Fruit fly (Drosophila melanogaster) whole organism, wandering third instar larva: ENCODE results near the gene CG31784.

Experiments used
- Abd-B ChIP-seq: fragments of >200 bp; optimal IDR thresholded peaks from 2 replicates; lab custom pipeline; 2017; ENCODE audit warnings: missing biosample characterization, missing genetic modification characterization
- CG9705 ChIP-seq: fragments of 200-800 bp; sonication (Bioruptor generic); optimal IDR thresholded peaks from 2 replicates; lab custom pipeline; 2018; ENCODE audit warnings: missing biosample characterization, mild to moderate bottlenecking, missing genetic modification characterization
- Dif ChIP-seq: fragments of 200-275, 200-300 bp; sonication (Bioruptor generic); optimal IDR thresholded peaks from 2 replicates; lab custom pipeline; 2018; ENCODE audit warnings: missing biosample characterization, missing genetic modification characterization; ENCODE audit not compliant: partially characterized antibody
- Hnf4 ChIP-seq: fragments of 200-800 bp; sonication (Bioruptor generic); optimal IDR thresholded peaks from 2 replicates; lab custom pipeline; 2016; ENCODE audit warnings: missing biosample characterization, mild to moderate bottlenecking, missing genetic modification characterization
- N ChIP-seq: fragments of >200 bp; optimal IDR thresholded peaks from 2 replicates; lab custom pipeline; 2018; ENCODE audit warnings: missing biosample characterization, missing external identifiers, missing genetic modification characterization
- Rel ChIP-seq, 2 experiments: fragments of 200-800 bp; sonication (Bioruptor generic) in 1 of 2; optimal IDR thresholded peaks; 2 replicates in 1 of 2; 3 replicates in 1 of 2; lab custom pipeline; 2016 to 2019; ENCODE audit warnings: mild to moderate bottlenecking in 2 of 2, missing biosample characterization in 2 of 2, missing genetic modification characterization in 2 of 2, moderate library complexity in 1 of 2
- Sp1 ChIP-seq: fragments of 200-800 bp; sonication (Bioruptor generic); optimal IDR thresholded peaks from 3 replicates; lab custom pipeline; 2019; ENCODE audit warnings: missing biosample characterization, mild to moderate bottlenecking, missing genetic modification characterization, moderate library complexity
- br ChIP-seq: fragments of 200-800 bp; sonication (Bioruptor generic); optimal IDR thresholded peaks from 2 replicates; lab custom pipeline; 2016; ENCODE audit warnings: missing biosample characterization, missing genetic modification characterization
- brk ChIP-seq: fragments of 200-800 bp; sonication (Bioruptor generic); optimal IDR thresholded peaks from 2 replicates; lab custom pipeline; 2016; ENCODE audit warnings: missing biosample characterization, mild to moderate bottlenecking, missing genetic modification characterization
- dl ChIP-seq, 2 experiments: fragments of 175-275, 200-275 bp in 1 of 2; fragments of 200-275 bp in 1 of 2; sonication (Bioruptor generic); optimal IDR thresholded peaks; lab custom pipeline; 2018; ENCODE audit warnings: mild to moderate bottlenecking in 2 of 2, missing biosample characterization in 2 of 2, missing genetic modification characterization in 2 of 2, moderate library complexity in 2 of 2; ENCODE audit not compliant: partially characterized antibody in 2 of 2, insufficient read depth in 1 of 2
- ey ChIP-seq: fragments of 200-800 bp; sonication (Bioruptor generic); optimal IDR thresholded peaks from 2 replicates; lab custom pipeline; 2016; ENCODE audit warnings: missing biosample characterization, missing genetic modification characterization
- jim ChIP-seq: fragments of 175-275, 200-325 bp; sonication (Bioruptor generic); optimal IDR thresholded peaks from 2 replicates; lab custom pipeline; 2016; ENCODE audit warnings: missing biosample characterization, mild to moderate bottlenecking, missing genetic modification characterization
- rgr ChIP-seq: fragments of 200-800 bp; sonication (Bioruptor generic); optimal IDR thresholded peaks from 3 replicates; lab custom pipeline; 2016; ENCODE audit warnings: missing biosample characterization, mild to moderate bottlenecking, missing genetic modification characterization

The CG31784 gene

dm6 chr2L:17092737-17093136, 33.0 kb downstream of the CG31784 start:
- TF ChIP-seq ey: no peak
- no peak for TF ChIP-seq Abd-B (GFP tag; lab: Kevin White, UChicago)

DNA sequence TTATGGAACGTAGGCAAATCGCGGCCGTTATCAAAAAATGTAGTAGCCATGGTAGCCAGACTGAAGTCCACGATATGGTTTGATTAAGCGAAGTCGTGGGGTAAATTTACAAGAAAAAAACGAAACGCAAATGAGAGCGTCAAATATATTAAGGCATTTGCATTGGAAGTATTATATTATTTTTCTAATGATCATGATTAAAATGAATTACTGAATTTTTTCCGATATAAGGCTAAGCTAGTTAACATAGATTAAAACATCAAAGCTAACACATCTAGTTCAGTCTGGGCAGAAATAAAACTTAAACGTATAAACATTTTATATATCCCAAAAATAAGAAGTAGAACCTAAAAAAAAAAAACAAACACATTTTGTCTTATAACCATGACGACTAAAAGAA, 38.4 kb downstream of the CG31784 start, which contains the start of gene CG12620:
Gene CG12620, plus strand, starts transcription at position 301 of the 400 bp plus-strand sequence.
- TF ChIP-seq Hnf4 (GFP tag; lab: Kevin White, UChicago): no peak
- no peak for TF ChIP-seq dl (GFP tag; optimal IDR thresholded peaks at IDR 0.05; lab: Kevin White, UChicago; ENCODE audit: insufficient read depth in 1 of 2, partially characterized antibody in 2 of 2)
- no peak for TF ChIP-seq br
- TF ChIP-seq N (GFP tag; lab: Kevin White, UChicago): no peak
- no peak for TF ChIP-seq CG9705
- TF ChIP-seq jim (GFP tag; lab: Kevin White, UChicago): no peak
- no peak for TF ChIP-seq rgr (GFP tag; lab: Kevin White, UChicago)
- TF ChIP-seq brk (GFP tag; lab: Kevin White, UChicago): no peak
- no peak for TF ChIP-seq Sp1 (GFP tag; lab: Kevin White, UChicago)
- TF ChIP-seq Abd-B (GFP tag; lab: Kevin White, UChicago): no peak
- no peak for TF ChIP-seq Rel (GFP tag; optimal IDR thresholded peaks at IDR 0.05; lab: Kevin White, UChicago)
- TF ChIP-seq Rel (tag; optimal IDR thresholded peaks at IDR 0.05; lab: Kevin White, UChicago): no peak
- no peak for TF ChIP-seq Dif
- TF ChIP-seq, all 38 proteins: peak for 0
